Worm (Caenorhabditis elegans) whole organism, L2 larva: ENCODE results near the gene C02F5.12.

Source experiments
- elt-1 ChIP-seq: fragments of 150-350 bp; optimal IDR thresholded peaks from 2 replicates; lab custom pipeline; 2014; ENCODE audit warnings: missing biosample characterization, missing genetic modification characterization
- lin-39 ChIP-seq: fragments of 150-350 bp; optimal IDR thresholded peaks from 2 replicates; lab custom pipeline; 2014; ENCODE audit warnings: missing biosample characterization, missing genetic modification reagents, missing genetic modification characterization

ce11 chrIII:8228916-8229315 is 13.9 kb downstream of the C02F5.12 start:
- TF ChIP-seq elt-1 (tag; lab: Kevin White, UChicago) (no peak), lin-39 (tag; lab: Kevin White, UChicago) (no peak)
